Fruit fly (Drosophila melanogaster) whole organism, embryonic: ENCODE data around the gene CG46042.

Source experiments
- B-H1 ChIP-seq: fragments of 200-800 bp; sonication (Bioruptor generic); IDR thresholded peaks from 3 replicates; pipeline ENCODE4 v1.3.6; 2022; ENCODE audit warnings: missing biosample characterization, missing genetic modification characterization
- BEAF-32 ChIP-seq: fragments of 200-800 bp; sonication (Bioruptor generic); optimal IDR thresholded peaks from 3 replicates; lab custom pipeline; 2017; ENCODE audit warnings: missing biosample characterization, missing genetic modification characterization, mild to moderate bottlenecking, moderate library complexity, missing genetic modification reagents
- C15 ChIP-seq: fragments of 200-800 bp; sonication (Bioruptor generic); IDR thresholded peaks from 3 replicates; pipeline ENCODE4 v1.3.6; 2022; ENCODE audit warnings: missing biosample characterization, missing genetic modification characterization
- CG10431 ChIP-seq: fragments of 200-800 bp; sonication (Bioruptor generic); optimal IDR thresholded peaks from 3 replicates; lab custom pipeline; 2018; ENCODE audit warnings: missing biosample characterization, mild to moderate bottlenecking, missing genetic modification characterization
- CG10959 ChIP-seq: fragments of 200-800 bp; sonication (Bioruptor generic); IDR thresholded peaks from 2 replicates; pipeline ENCODE4 v1.3.6; 2022; ENCODE audit warnings: missing biosample characterization, missing genetic modification characterization
- CG10979 ChIP-seq: fragments of 200-800 bp; sonication (Bioruptor generic); optimal IDR thresholded peaks from 2 replicates; lab custom pipeline; 2018; ENCODE audit warnings: missing biosample characterization, mild to moderate bottlenecking, missing genetic modification characterization, moderate library complexity
- CG1233 ChIP-seq: fragments of 200-800 bp; sonication (Bioruptor generic); optimal IDR thresholded peaks from 4 replicates; lab custom pipeline; 2018; ENCODE audit warnings: missing biosample characterization, mild to moderate bottlenecking, missing genetic modification characterization
- CG12391 ChIP-seq: fragments of 200-800 bp; sonication (Bioruptor generic); optimal IDR thresholded peaks from 3 replicates; lab custom pipeline; 2018; ENCODE audit warnings: missing biosample characterization, mild to moderate bottlenecking, missing genetic modification characterization, moderate library complexity
- CG12769 ChIP-seq: fragments of 200-800 bp; sonication (Bioruptor generic); optimal IDR thresholded peaks from 2 replicates; lab custom pipeline; 2019; ENCODE audit warnings: missing biosample characterization, mild to moderate bottlenecking, missing genetic modification characterization, moderate library complexity
- CG13894 ChIP-seq: fragments of 200-800 bp; sonication (Bioruptor generic); optimal IDR thresholded peaks from 3 replicates; lab custom pipeline; 2018; ENCODE audit warnings: missing biosample characterization, mild to moderate bottlenecking, missing genetic modification characterization, moderate library complexity
- CG18599 ChIP-seq: fragments of 200-800 bp; sonication (Bioruptor generic); optimal IDR thresholded peaks from 3 replicates; lab custom pipeline; 2017; ENCODE audit warnings: missing biosample characterization, missing genetic modification characterization, mild to moderate bottlenecking, moderate library complexity, missing genetic modification reagents
- CG30403 ChIP-seq: fragments of 200-800 bp; sonication (Bioruptor generic); optimal IDR thresholded peaks from 3 replicates; lab custom pipeline; 2016; ENCODE audit warnings: missing biosample characterization, missing genetic modification characterization
- CG3065 ChIP-seq: fragments of 200-800 bp; sonication (Bioruptor generic); optimal IDR thresholded peaks from 2 replicates; lab custom pipeline; 2016; ENCODE audit warnings: missing biosample characterization, missing genetic modification characterization
- CG3163 ChIP-seq: fragments of 200-800 bp; sonication (Bioruptor generic); optimal IDR thresholded peaks from 3 replicates; lab custom pipeline; 2016; ENCODE audit warnings: missing biosample characterization, missing genetic modification characterization
- CG6683 ChIP-seq: fragments of 200-800 bp; sonication (Bioruptor generic); optimal IDR thresholded peaks from 2 replicates; lab custom pipeline; 2017; ENCODE audit warnings: missing biosample characterization, mild to moderate bottlenecking, missing genetic modification characterization, missing genetic modification reagents
- CG6854 ChIP-seq: fragments of 200-800 bp; sonication (Bioruptor generic); optimal IDR thresholded peaks from 3 replicates; lab custom pipeline; 2017; ENCODE audit warnings: missing biosample characterization, mild to moderate bottlenecking, missing genetic modification characterization
- CG7271 ChIP-seq: fragments of 200-800 bp; sonication (Bioruptor generic); optimal IDR thresholded peaks from 2 replicates; lab custom pipeline; 2018; ENCODE audit warnings: missing biosample characterization, mild to moderate bottlenecking, missing genetic modification characterization, moderate library complexity
- CG7839 ChIP-seq: fragments of 200-800 bp; sonication (Bioruptor generic); optimal IDR thresholded peaks from 3 replicates; lab custom pipeline; 2018; ENCODE audit warnings: missing biosample characterization, mild to moderate bottlenecking, missing genetic modification characterization, moderate library complexity
- Doc2 ChIP-seq: fragments of 200-800 bp; sonication (Bioruptor generic); IDR thresholded peaks from 2 replicates; pipeline ENCODE4 v1.3.6; 2022; ENCODE audit warnings: missing biosample characterization, missing genetic modification characterization
- Gug ChIP-seq: fragments of 200-800 bp; sonication (Bioruptor generic); IDR thresholded peaks from 4 replicates; pipeline ENCODE4 v1.3.6; 2022; ENCODE audit warnings: missing biosample characterization, missing genetic modification characterization
- HHEX ChIP-seq: fragments of 200-800 bp; sonication (Bioruptor generic); optimal IDR thresholded peaks from 3 replicates; lab custom pipeline; 2017; ENCODE audit warnings: missing biosample characterization, mild to moderate bottlenecking, missing genetic modification characterization, missing genetic modification reagents
- Hr78 ChIP-seq, 2 experiments: fragments of 200-800 bp in 1 of 2; fragments of >200 bp in 1 of 2; sonication (Bioruptor generic) in 1 of 2; optimal IDR thresholded peaks; 2 replicates each; lab custom pipeline; 2017 to 2019; ENCODE audit warnings: missing biosample characterization in 2 of 2, missing genetic modification characterization in 2 of 2, mild to moderate bottlenecking in 1 of 2, moderate library complexity in 1 of 2
- Lhr ChIP-seq: fragments of 200-800 bp; sonication (Bioruptor generic); optimal IDR thresholded peaks from 3 replicates; lab custom pipeline; 2017; ENCODE audit warnings: mild to moderate bottlenecking, missing biosample characterization, missing genetic modification reagents, missing genetic modification characterization
- Lpt ChIP-seq: fragments of >200 bp; optimal IDR thresholded peaks from 2 replicates; lab custom pipeline; 2018; ENCODE audit warnings: missing biosample characterization, missing genetic modification characterization
- MESR4 ChIP-seq: fragments of 200-800 bp; sonication (Bioruptor generic); optimal IDR thresholded peaks from 2 replicates; lab custom pipeline; 2018; ENCODE audit warnings: missing biosample characterization, mild to moderate bottlenecking, missing genetic modification characterization, moderate library complexity
- Max ChIP-seq: fragments of 200-800 bp; sonication (Bioruptor generic); optimal IDR thresholded peaks from 2 replicates; lab custom pipeline; 2016; ENCODE audit warnings: missing biosample characterization, mild to moderate bottlenecking, missing genetic modification characterization
- Mrtf ChIP-seq: fragments of 200-800 bp; sonication (Bioruptor generic); IDR thresholded peaks from 3 replicates; pipeline ENCODE4 v1.3.6; 2022; ENCODE audit warnings: missing biosample characterization, missing genetic modification characterization
- Myb ChIP-seq: fragments of 200-800 bp; sonication (Bioruptor generic); optimal IDR thresholded peaks from 2 replicates; lab custom pipeline; 2016; ENCODE audit warnings: missing biosample characterization, missing genetic modification characterization
- NC2α ChIP-seq: fragments of 200-800 bp; sonication (Bioruptor generic); optimal IDR thresholded peaks from 2 replicates; lab custom pipeline; 2016; ENCODE audit warnings: missing biosample characterization, missing genetic modification characterization
- Scr ChIP-seq: fragments of 200-800 bp; sonication (Bioruptor generic); IDR thresholded peaks from 2 replicates; pipeline ENCODE4 v1.3.6; 2022; ENCODE audit warnings: missing biosample characterization, missing genetic modification characterization; ENCODE audit not compliant: partially characterized antibody
- Spps ChIP-seq: fragments of 200-800 bp; sonication (Bioruptor generic); optimal IDR thresholded peaks from 2 replicates; lab custom pipeline; 2018; ENCODE audit warnings: missing biosample characterization, mild to moderate bottlenecking, missing genetic modification characterization
- Vsx1 ChIP-seq: fragments of 200-800 bp; sonication (Bioruptor generic); optimal IDR thresholded peaks from 2 replicates; lab custom pipeline; 2017; ENCODE audit warnings: missing biosample characterization, mild to moderate bottlenecking, missing genetic modification characterization, missing genetic modification reagents
- ap ChIP-seq: fragments of 200-800 bp; sonication (Bioruptor generic); IDR thresholded peaks from 2 replicates; pipeline ENCODE4 v1.3.6; 2022; ENCODE audit warnings: missing biosample characterization, missing genetic modification characterization
- bbx ChIP-seq: fragments of 200-800 bp; sonication (Bioruptor generic); IDR thresholded peaks from 2 replicates; pipeline ENCODE4 v1.3.6; 2022; ENCODE audit warnings: missing biosample characterization, missing genetic modification characterization; ENCODE audit not compliant: partially characterized antibody
- btn ChIP-seq: fragments of 200-800 bp; sonication (Bioruptor generic); optimal IDR thresholded peaks from 2 replicates; lab custom pipeline; 2016; ENCODE audit warnings: missing biosample characterization, missing genetic modification characterization
- chinmo ChIP-seq: fragments of 200-800 bp; sonication (Bioruptor generic); IDR thresholded peaks from 4 replicates; pipeline ENCODE4 v1.3.6; 2022; ENCODE audit warnings: missing biosample characterization, missing genetic modification characterization; ENCODE audit not compliant: partially characterized antibody
- corto ChIP-seq: fragments of 200-800 bp; sonication (Bioruptor generic); optimal IDR thresholded peaks from 2 replicates; lab custom pipeline; 2016; ENCODE audit warnings: missing biosample characterization, mild to moderate bottlenecking, missing genetic modification characterization, moderate library complexity
- dm ChIP-seq: fragments of 200-800 bp; sonication (Bioruptor generic); optimal IDR thresholded peaks from 3 replicates; lab custom pipeline; 2016; ENCODE audit warnings: missing biosample characterization, missing genetic modification characterization
- fu2 ChIP-seq: fragments of 200-800 bp; sonication (Bioruptor generic); optimal IDR thresholded peaks from 2 replicates; lab custom pipeline; 2016; ENCODE audit warnings: missing biosample characterization, missing genetic modification characterization
- gro ChIP-seq: fragments of 200-800 bp; sonication (Bioruptor generic); optimal IDR thresholded peaks from 2 replicates; lab custom pipeline; 2016; ENCODE audit warnings: missing biosample characterization, missing genetic modification characterization
- ham ChIP-seq: fragments of 200-800 bp; sonication (Bioruptor generic); IDR thresholded peaks from 2 replicates; pipeline ENCODE4 v1.3.6; 2022; ENCODE audit warnings: missing biosample characterization, missing genetic modification characterization
- odd ChIP-seq: fragments of 200-800 bp; sonication (Bioruptor generic); optimal IDR thresholded peaks from 2 replicates; lab custom pipeline; 2017; ENCODE audit warnings: missing biosample characterization, mild to moderate bottlenecking, missing genetic modification characterization
- pita ChIP-seq: fragments of 200-800 bp; sonication (Bioruptor generic); optimal IDR thresholded peaks from 2 replicates; lab custom pipeline; 2017; ENCODE audit warnings: missing biosample characterization, mild to moderate bottlenecking, missing genetic modification characterization
- pnt ChIP-seq: fragments of 200-800 bp; sonication (Bioruptor generic); optimal IDR thresholded peaks from 3 replicates; lab custom pipeline; 2016; ENCODE audit warnings: missing biosample characterization, missing genetic modification characterization
- ro ChIP-seq: fragments of 200-800 bp; sonication (Bioruptor generic); IDR thresholded peaks from 2 replicates; pipeline ENCODE4 v1.3.6; 2022; ENCODE audit warnings: missing biosample characterization, missing genetic modification characterization
- salm ChIP-seq: fragments of 200-800 bp; sonication (Bioruptor generic); optimal IDR thresholded peaks from 2 replicates; lab custom pipeline; 2018; ENCODE audit warnings: missing biosample characterization, mild to moderate bottlenecking, missing genetic modification characterization
- seq ChIP-seq: fragments of 200-800 bp; sonication (Bioruptor generic); IDR thresholded peaks from 2 replicates; pipeline ENCODE4 v1.3.6; 2022; ENCODE audit warnings: missing biosample characterization, missing genetic modification characterization
- slbo ChIP-seq: fragments of 200-800 bp; sonication (Bioruptor generic); IDR thresholded peaks from 2 replicates; pipeline ENCODE4 v1.3.6; 2022; ENCODE audit warnings: missing biosample characterization, missing genetic modification characterization
- zen2 ChIP-seq: fragments of 200-800 bp; sonication (Bioruptor generic); IDR thresholded peaks from 3 replicates; pipeline ENCODE4 v1.3.6; 2022; ENCODE audit warnings: missing biosample characterization, missing genetic modification characterization; ENCODE audit not compliant: partially characterized antibody

CG46042 gene

DNA sequence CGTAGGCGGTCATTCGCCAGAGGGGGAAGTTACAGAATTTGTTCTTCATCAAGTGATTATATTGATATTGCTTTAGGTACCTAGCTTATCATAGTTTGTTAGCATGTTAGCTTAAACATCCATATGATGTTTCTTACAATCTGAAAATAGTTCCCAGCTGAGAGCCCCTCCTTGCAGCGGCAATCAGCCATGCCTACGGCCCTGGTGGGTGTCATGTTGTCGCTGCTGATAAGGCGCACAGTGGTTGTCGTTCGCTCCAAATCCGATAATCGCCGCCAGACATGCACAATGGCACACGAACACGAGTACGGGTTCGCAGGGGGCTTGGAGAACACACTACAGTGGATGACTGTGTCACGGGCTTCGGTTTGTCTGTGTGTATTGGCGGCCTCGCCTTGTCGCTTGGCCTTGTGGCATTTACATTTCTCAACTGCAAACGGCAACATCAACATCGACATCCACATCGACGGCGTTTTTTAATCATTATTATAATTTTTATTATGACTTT, 36.2 kb downstream of the CG46042 start (continued):
- TF ChIP-seq Doc2 (GFP tag; lab: Robert Waterston, UW) (0 out of 2 replicates have a peak, but pooled peaks have one; percentile 29), MESR4 (peak; percentile 2), ham (GFP tag; lab: Robert Waterston, UW) (peak; percentile 53; the same call in 1 of the 2 replicates), zen2 (no peak), slbo (GFP tag; lab: Robert Waterston, UW) (peak; percentile 90), bbx (GFP tag; lab: Robert Waterston, UW) (no peak), seq (GFP tag; lab: Robert Waterston, UW) (peak; percentile 83), Mrtf (GFP tag; lab: Robert Waterston, UW) (peak; percentile 83), pnt (GFP tag; lab: Kevin White, UChicago) (peak; percentile 64), HHEX (GFP tag; lab: Kevin White, UChicago) (peak; percentile 80), CG6683 (peak; percentile 37), ro (peak; percentile 38; the same call in 1 of the 2 replicates), CG10431 (GFP tag; lab: Kevin White, UChicago) (no peak), Max (GFP tag; lab: Kevin White, UChicago) (peak; percentile 47), Vsx1 (peak; percentile 23), CG1233 (GFP tag; lab: Kevin White, UChicago) (peak; percentile 59), pita (GFP tag; lab: Kevin White, UChicago) (no peak), CG12769 (tag; lab: Kevin White, UChicago) (peak; percentile 97), CG3163 (GFP tag; lab: Kevin White, UChicago) (no peak), gro (GFP tag; lab: Kevin White, UChicago) (peak; percentile 87), dm (GFP tag; lab: Kevin White, UChicago) (peak; percentile 44), CG7839 (peak; percentile 78), CG10979 (tag; lab: Kevin White, UChicago) (peak; percentile 62), CG30403 (GFP tag; lab: Kevin White, UChicago) (peak; percentile 77), salm (no peak), NC2α (GFP tag; lab: Kevin White, UChicago) (peak; percentile 28), CG13894 (peak; percentile 33), CG7271 (tag; lab: Kevin White, UChicago) (no peak), CG3065 (GFP tag; lab: Kevin White, UChicago) (peak; percentile 41), CG6854 (GFP tag; lab: Kevin White, UChicago) (peak; percentile 51), CG18599 (GFP tag; lab: Kevin White, UChicago) (peak; percentile 92), CG12391 (peak; percentile 81), BEAF-32 (GFP tag; lab: Kevin White, UChicago) (peak; percentile 20), Scr (GFP tag; lab: Robert Waterston, UW) (no peak), odd (GFP tag; lab: Kevin White, UChicago) (peak; percentile 72), Lpt (GFP tag; lab: Kevin White, UChicago) (no peak), fu2 (peak; percentile 83), corto (GFP tag; lab: Kevin White, UChicago) (peak; percentile 54), btn (no peak), Spps (tag; lab: Kevin White, UChicago) (peak; percentile 13), C15 (GFP tag; lab: Robert Waterston, UW) (peak; percentile 67; the same call in 2 of the 3 replicates), B-H1 (GFP tag; lab: Robert Waterston, UW) (peak; percentile 76; the same call in 2 of the 3 replicates), Lhr (GFP tag; lab: Kevin White, UChicago) (peak; percentile 11), Hr78 (GFP tag; optimal IDR thresholded peaks at IDR 0.05; lab: Kevin White, UChicago) (no peak), CG10959 (GFP tag; lab: Robert Waterston, UW) (peak; percentile 29; the same call in 1 of the 2 replicates), Myb (GFP tag; lab: Kevin White, UChicago) (peak; percentile 71), chinmo (GFP tag; lab: Robert Waterston, UW) (peak; percentile 84; the same call in 2 of the 4 replicates), Gug (GFP tag; lab: Robert Waterston, UW) (peak; percentile 89), ap (peak; percentile 58)
